Worm (Caenorhabditis elegans) whole organism, L3 larva: ENCODE results near the gene F44B9.9.

Experiments
- R02D3.7 ChIP-seq: fragments of 150-350 bp; optimal IDR thresholded peaks from 2 replicates; lab custom pipeline; 2014; ENCODE audit warnings: missing biosample characterization, missing genetic modification characterization
- ZK546.5 ChIP-seq: sonication (generic microtip); optimal IDR thresholded peaks from 2 replicates; lab custom pipeline; 2017; ENCODE audit warnings: missing biosample characterization, missing genetic modification characterization
- ama-1 ChIP-seq: fragments of 150-350 bp; optimal IDR thresholded peaks from 2 replicates; lab custom pipeline; 2018
- ceh-16 ChIP-seq: sonication (generic microtip); optimal IDR thresholded peaks from 2 replicates; lab custom pipeline; 2017; ENCODE audit warnings: missing biosample characterization, missing genetic modification characterization
- ceh-28 ChIP-seq: fragments of 150-350 bp; optimal IDR thresholded peaks from 2 replicates; lab custom pipeline; 2014; ENCODE audit warnings: missing biosample characterization, missing genetic modification reagents, missing genetic modification characterization
- ceh-82 ChIP-seq: fragments of 150-350 bp; optimal IDR thresholded peaks from 2 replicates; lab custom pipeline; 2014; ENCODE audit warnings: missing biosample characterization, missing genetic modification characterization
- ceh-9 ChIP-seq: sonication (generic microtip); optimal IDR thresholded peaks from 2 replicates; lab custom pipeline; 2018; ENCODE audit warnings: missing biosample characterization, missing genetic modification characterization
- egl-27 ChIP-seq: sonication (generic microtip); optimal IDR thresholded peaks from 4 replicates; lab custom pipeline; 2017; ENCODE audit warnings: missing biosample characterization, missing genetic modification reagents, missing genetic modification characterization
- egl-5 ChIP-seq: fragments of 150-350 bp; optimal IDR thresholded peaks from 2 replicates; lab custom pipeline; 2017; ENCODE audit warnings: missing biosample characterization, missing genetic modification reagents, missing genetic modification characterization, inconsistent platforms
- elt-1 ChIP-seq: fragments of 150-350 bp; optimal IDR thresholded peaks from 2 replicates; lab custom pipeline; 2014; ENCODE audit warnings: missing biosample characterization, missing genetic modification characterization
- elt-2 ChIP-seq: sonication (generic microtip); optimal IDR thresholded peaks from 2 replicates; lab custom pipeline; 2016; ENCODE audit warnings: missing genetic modification reagents, mild to moderate bottlenecking, missing genetic modification characterization, missing compliant biosample characterization
- elt-3 ChIP-seq, 3 experiments: fragments of 150-350 bp in 1 of 3; sonication (generic microtip) in 2 of 3; optimal IDR thresholded peaks; 2 replicates in 2 of 3; 4 replicates in 1 of 3; lab custom pipeline; 2014 to 2017; ENCODE audit warnings: missing biosample characterization in 3 of 3, missing genetic modification characterization in 3 of 3
- eor-1 ChIP-seq, 2 experiments: fragments of 150-350 bp; optimal IDR thresholded peaks; 2 replicates each; lab custom pipeline; 2014 to 2018; ENCODE audit warnings: missing biosample characterization in 2 of 2, missing genetic modification characterization in 2 of 2
- fkh-10 ChIP-seq: sonication (generic microtip); optimal IDR thresholded peaks from 2 replicates; lab custom pipeline; 2017; ENCODE audit warnings: missing biosample characterization, missing genetic modification reagents, missing genetic modification characterization
- fos-1 ChIP-seq: fragments of 150-350 bp; optimal IDR thresholded peaks from 2 replicates; lab custom pipeline; 2014; ENCODE audit warnings: missing biosample characterization, missing genetic modification characterization
- hmg-11 ChIP-seq: sonication (generic microtip); optimal IDR thresholded peaks from 2 replicates; lab custom pipeline; 2016; ENCODE audit warnings: missing genetic modification characterization, missing compliant biosample characterization
- jun-1 ChIP-seq: fragments of 150-350 bp; optimal IDR thresholded peaks from 2 replicates; lab custom pipeline; 2014; ENCODE audit warnings: missing biosample characterization, missing genetic modification reagents, missing genetic modification characterization
- lin-15B ChIP-seq: fragments of 150-350 bp; optimal IDR thresholded peaks from 2 replicates; lab custom pipeline; 2014; ENCODE audit warnings: missing biosample characterization, missing genetic modification characterization
- lin-39 ChIP-seq: fragments of 150-350 bp; optimal IDR thresholded peaks from 2 replicates; lab custom pipeline; 2018; ENCODE audit warnings: missing biosample characterization, missing genetic modification reagents, missing genetic modification characterization
- mdl-1 ChIP-seq: fragments of 150-350 bp; optimal IDR thresholded peaks from 2 replicates; lab custom pipeline; 2014; ENCODE audit warnings: missing biosample characterization, missing genetic modification characterization
- mml-1 ChIP-seq: fragments of 150-350 bp; sonication (generic microtip); optimal IDR thresholded peaks from 3 replicates; lab custom pipeline; 2014; ENCODE audit warnings: missing biosample characterization, missing genetic modification characterization
- nfya-1 ChIP-seq: sonication (generic microtip); optimal IDR thresholded peaks from 2 replicates; lab custom pipeline; 2017; ENCODE audit warnings: missing genetic modification characterization, mild to moderate bottlenecking, missing compliant biosample characterization, antibody characterized with exemption, moderate library complexity; ENCODE audit not compliant: insufficient read depth
- nhr-12 ChIP-seq: fragments of 150-350 bp; optimal IDR thresholded peaks from 2 replicates; lab custom pipeline; 2014; ENCODE audit warnings: missing biosample characterization, missing genetic modification characterization
- nhr-23 ChIP-seq: fragments of 150-350 bp; optimal IDR thresholded peaks from 2 replicates; lab custom pipeline; 2014; ENCODE audit warnings: missing biosample characterization, missing genetic modification reagents, missing genetic modification characterization
- nhr-28 ChIP-seq: fragments of 150-350 bp; optimal IDR thresholded peaks from 2 replicates; lab custom pipeline; 2014; ENCODE audit warnings: missing biosample characterization, missing genetic modification characterization
- nhr-43 ChIP-seq: sonication (generic microtip); optimal IDR thresholded peaks from 2 replicates; lab custom pipeline; 2016; ENCODE audit warnings: mild to moderate bottlenecking, missing genetic modification characterization, missing compliant biosample characterization; ENCODE audit not compliant: poor library complexity, severe bottlenecking
- nhr-67 ChIP-seq: fragments of 150-350 bp; optimal IDR thresholded peaks from 2 replicates; lab custom pipeline; 2014; ENCODE audit warnings: missing biosample characterization, missing genetic modification characterization
- nhr-77 ChIP-seq: fragments of 150-350 bp; optimal IDR thresholded peaks from 2 replicates; lab custom pipeline; 2014; ENCODE audit warnings: missing biosample characterization, missing genetic modification characterization
- pha-4 ChIP-seq: fragments of 150-350 bp; optimal IDR thresholded peaks from 2 replicates; lab custom pipeline; 2014; ENCODE audit warnings: missing biosample characterization, missing genetic modification reagents, missing genetic modification characterization
- pqm-1 ChIP-seq: fragments of 150-350 bp; optimal IDR thresholded peaks from 2 replicates; lab custom pipeline; 2017; ENCODE audit warnings: missing biosample characterization, missing genetic modification characterization, inconsistent platforms
- sea-2 ChIP-seq: fragments of 150-350 bp; sonication (generic microtip); optimal IDR thresholded peaks from 4 replicates; lab custom pipeline; 2014; ENCODE audit warnings: missing biosample characterization, missing genetic modification reagents, missing genetic modification characterization
- skn-1 ChIP-seq: fragments of 150-350 bp; optimal IDR thresholded peaks from 2 replicates; lab custom pipeline; 2014; ENCODE audit warnings: missing biosample characterization, missing genetic modification characterization
- snpc-4 ChIP-seq: fragments of 150-350 bp; optimal IDR thresholded peaks from 2 replicates; lab custom pipeline; 2014; ENCODE audit warnings: missing biosample characterization, missing genetic modification characterization
- unc-39 ChIP-seq: sonication (generic microtip); optimal IDR thresholded peaks from 4 replicates; lab custom pipeline; 2017; ENCODE audit warnings: missing biosample characterization, missing genetic modification characterization
- unc-62 ChIP-seq: fragments of 150-350 bp; sonication (generic microtip); optimal IDR thresholded peaks from 4 replicates; lab custom pipeline; 2014; ENCODE audit warnings: missing biosample characterization, missing genetic modification reagents, missing genetic modification characterization
- zag-1 ChIP-seq: fragments of 150-350 bp; optimal IDR thresholded peaks from 2 replicates; lab custom pipeline; 2014; ENCODE audit warnings: missing biosample characterization, missing genetic modification characterization
- ztf-11 ChIP-seq: fragments of 150-350 bp; optimal IDR thresholded peaks from 2 replicates; lab custom pipeline; 2014; ENCODE audit warnings: missing biosample characterization, missing genetic modification characterization

F44B9.9 gene

ce11 chrIII:8020823-8021332 lies 10.0 kb downstream of the F44B9.9 start, which contains the start of gene lin-36 (continued):
- TF ChIP-seq unc-39 (tag; lab: Kevin White, UChicago): no peak
- no peak for TF ChIP-seq ceh-82 (tag; lab: Kevin White, UChicago)
- TF ChIP-seq R02D3.7 (tag; lab: Kevin White, UChicago): peak; percentile 63
- TF ChIP-seq ZK546.5: no peak
- peak; percentile 46 for TF ChIP-seq elt-2 (tag; lab: Kevin White, UChicago)
- no peak for TF ChIP-seq elt-3 (tag; optimal IDR thresholded peaks at IDR 0.05; lab: Kevin White, UChicago)
- peak; percentile 7 for TF ChIP-seq pqm-1 (tag; lab: Kevin White, UChicago)
- TF ChIP-seq jun-1 (tag; lab: Kevin White, UChicago): peak; percentile 45
- TF ChIP-seq nhr-12 (tag; lab: Kevin White, UChicago): no peak
- peak; percentile 82 for TF ChIP-seq lin-39 (tag; lab: Kevin White, UChicago)
- TF ChIP-seq nhr-28 (tag; lab: Kevin White, UChicago): no peak
- TF ChIP-seq ztf-11 (tag; lab: Kevin White, UChicago): no peak
- TF ChIP-seq hmg-11 (tag; lab: Kevin White, UChicago): peak; percentile 86
- TF ChIP-seq pha-4: peak; percentile 84
- no peak for TF ChIP-seq ama-1 (lab: Kevin White, UChicago)
- TF ChIP-seq nhr-77: no peak
- no peak for TF ChIP-seq mdl-1

ce11 chrIII:8017053-8017452 lies 13.8 kb downstream of the F44B9.9 start:
- TF ChIP-seq snpc-4 (tag; lab: Kevin White, UChicago) (no peak), elt-1 (tag; lab: Kevin White, UChicago) (no peak), egl-27 (tag; lab: Kevin White, UChicago) (no peak), ceh-16 (tag; lab: Kevin White, UChicago) (no peak), nhr-77 (no peak), egl-5 (tag; lab: Kevin White, UChicago) (no peak), nhr-67 (tag; lab: Kevin White, UChicago) (no peak), ceh-82 (tag; lab: Kevin White, UChicago) (no peak), ceh-9 (tag; lab: Kevin White, UChicago) (no peak), hmg-11 (tag; lab: Kevin White, UChicago) (no peak), fos-1 (tag; lab: Kevin White, UChicago) (no peak), skn-1 (no peak), mml-1 (no peak), eor-1 (tag; optimal IDR thresholded peaks at IDR 0.05; lab: Kevin White, UChicago) (no peak)

- TF ChIP-seq zag-1 (tag; lab: Kevin White, UChicago): no peak
- no peak for TF ChIP-seq ama-1 (lab: Kevin White, UChicago)
- TF ChIP-seq nhr-43 (tag; lab: Kevin White, UChicago): no peak
- TF ChIP-seq pha-4: no peak
- no peak for TF ChIP-seq egl-27 (tag; lab: Kevin White, UChicago)
- TF ChIP-seq ceh-28 (tag; lab: Kevin White, UChicago): no peak
- TF ChIP-seq sea-2 (GFP tag; lab: Kevin White, UChicago): no peak
- no peak for TF ChIP-seq lin-39 (tag; lab: Kevin White, UChicago)
- no peak for TF ChIP-seq elt-2 (tag; lab: Kevin White, UChicago)
- no peak for TF ChIP-seq nfya-1 (tag; lab: Kevin White, UChicago)
- no peak for TF ChIP-seq R02D3.7 (tag; lab: Kevin White, UChicago)
- TF ChIP-seq eor-1 (tag; optimal IDR thresholded peaks at IDR 0.05; lab: Kevin White, UChicago): no peak
- TF ChIP-seq elt-1 (tag; lab: Kevin White, UChicago): no peak
- no peak for TF ChIP-seq nhr-23
- TF ChIP-seq mml-1: no peak
- no peak for TF ChIP-seq fos-1 (tag; lab: Kevin White, UChicago)
- TF ChIP-seq elt-3 (tag; optimal IDR thresholded peaks at IDR 0.05; lab: Kevin White, UChicago): no peak
- no peak for TF ChIP-seq fkh-10
- no peak for TF ChIP-seq nhr-28 (tag; lab: Kevin White, UChicago)
Observed at ce11 chrIII:8016438-8016837, 14.4 kb downstream of the F44B9.9 start, which contains the start of gene F44B9.5. Gene F44B9.5 (minus strand): TSS chrIII:8016538.

ce11 chrIII:8013582-8013981 lies 17.3 kb downstream of the F44B9.9 start:
- no peak for TF ChIP-seq ceh-28 (tag; lab: Kevin White, UChicago)
- TF ChIP-seq ztf-11 (tag; lab: Kevin White, UChicago): no peak
- no peak for TF ChIP-seq jun-1 (tag; lab: Kevin White, UChicago)
- no peak for TF ChIP-seq nhr-67 (tag; lab: Kevin White, UChicago)
- no peak for TF ChIP-seq egl-5 (tag; lab: Kevin White, UChicago)
- no peak for TF ChIP-seq zag-1 (tag; lab: Kevin White, UChicago)
- no peak for TF ChIP-seq lin-15B (tag; lab: Kevin White, UChicago)
- TF ChIP-seq unc-62: no peak
- TF ChIP-seq nfya-1 (tag; lab: Kevin White, UChicago): no peak
- no peak for TF ChIP-seq R02D3.7 (tag; lab: Kevin White, UChicago)
- no peak for TF ChIP-seq ama-1 (lab: Kevin White, UChicago)
- no peak for TF ChIP-seq nhr-12 (tag; lab: Kevin White, UChicago)
